Fruit fly (Drosophila melanogaster) whole organism, embryonic: ENCODE measurements around the gene CG14153.

ENCODE experiments used
- ATbp ChIP-seq: fragments of 200-800 bp; sonication (Bioruptor generic); optimal IDR thresholded peaks from 2 replicates; lab custom pipeline; 2017; ENCODE audit warnings: missing biosample characterization, mild to moderate bottlenecking, missing genetic modification characterization, missing genetic modification reagents
- Atf-2 ChIP-seq: fragments of 200-800 bp; sonication (Bioruptor generic); optimal IDR thresholded peaks from 2 replicates; lab custom pipeline; 2016; ENCODE audit warnings: missing biosample characterization, missing genetic modification characterization
- CG10267 ChIP-seq: fragments of 200-800 bp; sonication (Bioruptor generic); optimal IDR thresholded peaks from 2 replicates; lab custom pipeline; 2018; ENCODE audit warnings: missing biosample characterization, mild to moderate bottlenecking, missing genetic modification characterization, moderate library complexity
- CG10462 ChIP-seq: fragments of 200-800 bp; sonication (Bioruptor generic); optimal IDR thresholded peaks from 2 replicates; lab custom pipeline; 2016; ENCODE audit warnings: missing biosample characterization, missing genetic modification characterization
- CG10959 ChIP-seq: fragments of 200-800 bp; sonication (Bioruptor generic); IDR thresholded peaks from 2 replicates; pipeline ENCODE4 v1.3.6; 2022; ENCODE audit warnings: missing biosample characterization, missing genetic modification characterization
- CG11085 ChIP-seq: fragments of 200-800 bp; sonication (Bioruptor generic); IDR thresholded peaks from 2 replicates; pipeline ENCODE4 v1.3.6; 2022; ENCODE audit warnings: missing biosample characterization, missing genetic modification characterization
- CG11504 ChIP-seq: fragments of 200-800 bp; sonication (Bioruptor generic); optimal IDR thresholded peaks from 3 replicates; lab custom pipeline; 2019; ENCODE audit warnings: missing biosample characterization, mild to moderate bottlenecking, missing genetic modification characterization, moderate library complexity
- CG12071 ChIP-seq: fragments of 200-800 bp; sonication (Bioruptor generic); optimal IDR thresholded peaks from 3 replicates; lab custom pipeline; 2018; ENCODE audit warnings: missing biosample characterization, mild to moderate bottlenecking, missing genetic modification characterization
- CG13624 ChIP-seq: fragments of 200-800 bp; sonication (Bioruptor generic); optimal IDR thresholded peaks from 2 replicates; lab custom pipeline; 2016; ENCODE audit warnings: missing biosample characterization, missing genetic modification characterization
- CG14710 ChIP-seq: fragments of 200-800 bp; sonication (Bioruptor generic); optimal IDR thresholded peaks from 3 replicates; lab custom pipeline; 2019; ENCODE audit warnings: missing biosample characterization, mild to moderate bottlenecking, missing genetic modification characterization, moderate library complexity
- CG14860 ChIP-seq: fragments of 200-800 bp; sonication (Bioruptor generic); IDR thresholded peaks from 3 replicates; pipeline ENCODE4 v1.3.6; 2022; ENCODE audit warnings: missing biosample characterization, missing genetic modification characterization; ENCODE audit not compliant: partially characterized antibody
- CG1602 ChIP-seq: fragments of 200-800 bp; sonication (Bioruptor generic); optimal IDR thresholded peaks from 3 replicates; lab custom pipeline; 2016; ENCODE audit warnings: missing biosample characterization, missing genetic modification characterization
- CG17829 ChIP-seq: fragments of 200-800 bp; optimal IDR thresholded peaks from 2 replicates; lab custom pipeline; 2019; ENCODE audit warnings: missing biosample characterization, mild to moderate bottlenecking, missing genetic modification characterization, moderate library complexity
- CG1792 ChIP-seq: fragments of 200-800 bp; sonication (Bioruptor generic); optimal IDR thresholded peaks from 2 replicates; lab custom pipeline; 2016; ENCODE audit warnings: missing biosample characterization, missing genetic modification characterization
- CG32767 ChIP-seq: fragments of 200-800 bp; sonication (Bioruptor generic); IDR thresholded peaks from 2 replicates; pipeline ENCODE4 v1.3.6; 2022; ENCODE audit warnings: missing biosample characterization, missing genetic modification characterization
- CG34224 ChIP-seq: fragments of 200-800 bp; sonication (Bioruptor generic); IDR thresholded peaks from 3 replicates; pipeline ENCODE4 v1.3.6; 2022; ENCODE audit warnings: missing biosample characterization, missing genetic modification characterization; ENCODE audit not compliant: partially characterized antibody
- CG42726 ChIP-seq: fragments of 200-800 bp; sonication (Bioruptor generic); IDR thresholded peaks from 2 replicates; pipeline ENCODE4 v1.3.6; 2022; ENCODE audit warnings: missing biosample characterization, missing genetic modification characterization; ENCODE audit not compliant: partially characterized antibody
- CG7786 ChIP-seq: fragments of 200-800 bp; sonication (Bioruptor generic); optimal IDR thresholded peaks from 2 replicates; lab custom pipeline; 2016; ENCODE audit warnings: missing biosample characterization, missing genetic modification characterization
- CG8089 ChIP-seq: fragments of 200-800 bp; sonication (Bioruptor generic); optimal IDR thresholded peaks from 3 replicates; lab custom pipeline; 2016; ENCODE audit warnings: missing biosample characterization, missing genetic modification characterization
- CG8290 ChIP-seq, 3 experiments: fragments of 200-800 bp; sonication (Bioruptor generic); optimal IDR thresholded peaks; 2 replicates each; lab custom pipeline; 2016 to 2019; ENCODE audit warnings: missing biosample characterization in 3 of 3, missing genetic modification characterization in 3 of 3, mild to moderate bottlenecking in 2 of 3, moderate library complexity in 1 of 3
- CG8388 ChIP-seq: fragments of 200-800 bp; sonication (Bioruptor generic); optimal IDR thresholded peaks from 2 replicates; lab custom pipeline; 2019; ENCODE audit warnings: missing biosample characterization, mild to moderate bottlenecking, missing genetic modification characterization, moderate library complexity
- Dfd ChIP-seq, 2 experiments: fragments of >200 bp; optimal IDR thresholded peaks; 2 replicates each; lab custom pipeline; 2017; ENCODE audit warnings: missing biosample characterization in 2 of 2, missing genetic modification characterization in 2 of 2
- Doc2 ChIP-seq: fragments of 200-800 bp; sonication (Bioruptor generic); IDR thresholded peaks from 2 replicates; pipeline ENCODE4 v1.3.6; 2022; ENCODE audit warnings: missing biosample characterization, missing genetic modification characterization
- Gug ChIP-seq: fragments of 200-800 bp; sonication (Bioruptor generic); IDR thresholded peaks from 4 replicates; pipeline ENCODE4 v1.3.6; 2022; ENCODE audit warnings: missing biosample characterization, missing genetic modification characterization
- H2.0 ChIP-seq: fragments of 200-800 bp; sonication (Bioruptor generic); IDR thresholded peaks from 2 replicates; pipeline ENCODE4 v1.3.6; 2022; ENCODE audit warnings: missing biosample characterization, missing genetic modification characterization
- HmgD ChIP-seq: fragments of 200-800 bp; sonication (Bioruptor generic); optimal IDR thresholded peaks from 3 replicates; lab custom pipeline; 2016; ENCODE audit warnings: missing biosample characterization, missing genetic modification characterization
- Hsf ChIP-seq: fragments of 200-800 bp; sonication (Bioruptor generic); optimal IDR thresholded peaks from 3 replicates; lab custom pipeline; 2016; ENCODE audit warnings: missing biosample characterization, missing genetic modification characterization
- Jarid2 ChIP-seq: fragments of 200-800 bp; sonication (Bioruptor generic); optimal IDR thresholded peaks from 3 replicates; lab custom pipeline; 2017; ENCODE audit warnings: mild to moderate bottlenecking, missing biosample characterization, missing genetic modification reagents, missing genetic modification characterization
- Lim3 ChIP-seq: fragments of 200-800 bp; sonication (Bioruptor generic); IDR thresholded peaks from 2 replicates; pipeline ENCODE4 v1.3.6; 2022; ENCODE audit warnings: missing biosample characterization, missing genetic modification characterization
- Mrtf ChIP-seq: fragments of 200-800 bp; sonication (Bioruptor generic); IDR thresholded peaks from 3 replicates; pipeline ENCODE4 v1.3.6; 2022; ENCODE audit warnings: missing biosample characterization, missing genetic modification characterization
- Rfx ChIP-seq: fragments of 200-800 bp; sonication (Bioruptor generic); IDR thresholded peaks from 2 replicates; pipeline ENCODE4 v1.3.6; 2022; ENCODE audit warnings: missing biosample characterization, missing genetic modification characterization
- Tbp ChIP-seq: fragments of >200 bp; optimal IDR thresholded peaks from 2 replicates; lab custom pipeline; 2018; ENCODE audit warnings: missing biosample characterization, missing genetic modification characterization
- bowl ChIP-seq: fragments of 200-800 bp; sonication (Bioruptor generic); IDR thresholded peaks from 2 replicates; pipeline ENCODE4 v1.3.6; 2022; ENCODE audit warnings: missing biosample characterization, missing genetic modification characterization
- cad ChIP-seq: fragments of >200 bp; optimal IDR thresholded peaks from 2 replicates; lab custom pipeline; 2017; ENCODE audit warnings: missing biosample characterization, missing genetic modification characterization
- ems ChIP-seq: fragments of 200-800 bp; sonication (Bioruptor generic); optimal IDR thresholded peaks from 3 replicates; lab custom pipeline; 2016; ENCODE audit warnings: missing biosample characterization, missing genetic modification characterization
- fd64A ChIP-seq: fragments of 200-800 bp; sonication (Bioruptor generic); optimal IDR thresholded peaks from 3 replicates; lab custom pipeline; 2018; ENCODE audit warnings: missing biosample characterization, mild to moderate bottlenecking, missing genetic modification characterization
- ftz-f1 ChIP-seq: fragments of 200-800 bp; sonication (Bioruptor generic); optimal IDR thresholded peaks from 2 replicates; lab custom pipeline; 2016; ENCODE audit warnings: missing biosample characterization, missing genetic modification characterization
- gfzf ChIP-seq: fragments of 200-800 bp; sonication (Bioruptor generic); optimal IDR thresholded peaks from 2 replicates; lab custom pipeline; 2016; ENCODE audit warnings: missing biosample characterization, mild to moderate bottlenecking, missing genetic modification characterization, moderate library complexity
- h ChIP-seq: fragments of >200 bp; optimal IDR thresholded peaks from 2 replicates; lab custom pipeline; 2017
- hkb ChIP-seq, 2 experiments: fragments of 200-800 bp in 1 of 2; fragments of >200 bp in 1 of 2; sonication (Bioruptor generic) in 1 of 2; IDR thresholded peaks in 1 of 2; optimal IDR thresholded peaks in 1 of 2; 2 replicates each; pipeline versions ENCODE4 v1.3.6 to Lab custom; 2017 to 2022; ENCODE audit warnings: missing biosample characterization in 1 of 2, missing genetic modification characterization in 1 of 2
- inv ChIP-seq: fragments of 200-800 bp; sonication (Bioruptor generic); IDR thresholded peaks from 2 replicates; pipeline ENCODE4 v1.3.6; 2022; ENCODE audit warnings: missing biosample characterization, missing genetic modification characterization; ENCODE audit not compliant: partially characterized antibody
- jigr1 ChIP-seq: fragments of 200-800 bp; sonication (Bioruptor generic); IDR thresholded peaks from 3 replicates; pipeline ENCODE4 v1.3.6; 2022; ENCODE audit warnings: missing biosample characterization, missing genetic modification characterization
- ken ChIP-seq: fragments of 200-800 bp; sonication (Bioruptor generic); IDR thresholded peaks from 3 replicates; pipeline ENCODE4 v1.3.6; 2022; ENCODE audit warnings: missing biosample characterization, missing genetic modification characterization
- lilli ChIP-seq: fragments of 200-800 bp; sonication (Bioruptor generic); optimal IDR thresholded peaks from 3 replicates; lab custom pipeline; 2016; ENCODE audit warnings: missing biosample characterization, missing genetic modification characterization
- sc ChIP-seq, 3 experiments: fragments of >200 bp in 2 of 3; fragments of 200-800 bp in 1 of 3; sonication (Bioruptor generic) in 1 of 3; optimal IDR thresholded peaks; 2 replicates in 2 of 3; 3 replicates in 1 of 3; lab custom pipeline; 2017; ENCODE audit warnings: mild to moderate bottlenecking in 1 of 3, missing biosample characterization in 1 of 3, missing genetic modification characterization in 1 of 3, missing genetic modification reagents in 1 of 3
- seq ChIP-seq: fragments of 200-800 bp; sonication (Bioruptor generic); IDR thresholded peaks from 2 replicates; pipeline ENCODE4 v1.3.6; 2022; ENCODE audit warnings: missing biosample characterization, missing genetic modification characterization
- shn ChIP-seq: fragments of 200-800 bp; sonication (Bioruptor generic); optimal IDR thresholded peaks from 3 replicates; lab custom pipeline; 2016; ENCODE audit warnings: missing biosample characterization, missing genetic modification characterization
- stc ChIP-seq: fragments of 200-800 bp; sonication (Bioruptor generic); IDR thresholded peaks from 2 replicates; pipeline ENCODE4 v1.3.6; 2022; ENCODE audit warnings: missing biosample characterization, missing genetic modification characterization
- tna ChIP-seq: fragments of 200-800 bp; sonication (Bioruptor generic); IDR thresholded peaks from 2 replicates; pipeline ENCODE4 v1.3.6; 2022; ENCODE audit warnings: missing biosample characterization, missing genetic modification characterization; ENCODE audit not compliant: partially characterized antibody
- unpg ChIP-seq: fragments of 200-800 bp; sonication (Bioruptor generic); optimal IDR thresholded peaks from 3 replicates; lab custom pipeline; 2018; ENCODE audit warnings: missing biosample characterization, mild to moderate bottlenecking, missing genetic modification characterization, moderate library complexity

The CG14153 gene

dm6 chr3L:10637819-10638218 lies 5.5 kb upstream of the CG14153 start, which contains the start of gene Cnep1r2 (continued):
- TF ChIP-seq ATbp (GFP tag; lab: Kevin White, UChicago), result peak; percentile 92
- peak; percentile 16 for TF ChIP-seq CG1792
- peak; percentile 47 for TF ChIP-seq gfzf (GFP tag; lab: Kevin White, UChicago)
- no peak for TF ChIP-seq Tbp (GFP tag; lab: Kevin White, UChicago)
- peak; percentile 94 for TF ChIP-seq CG11085 (GFP tag; lab: Robert Waterston, UW)
- peak; percentile 80 for TF ChIP-seq CG10462 (GFP tag; lab: Kevin White, UChicago)
- peak; percentile 86 for TF ChIP-seq lilli (GFP tag; lab: Kevin White, UChicago)
- peak; percentile 59 for TF ChIP-seq shn (GFP tag; lab: Kevin White, UChicago)
- TF ChIP-seq CG10267 (tag; lab: Kevin White, UChicago), result peak; percentile 99
- no peak for TF ChIP-seq sc (optimal IDR thresholded peaks at IDR 0.05; lab: Kevin White, UChicago)
- peak; percentile 94 for TF ChIP-seq sc (GFP tag; optimal IDR thresholded peaks at IDR 0.05; lab: Kevin White, UChicago)
- peak; percentile 93 for TF ChIP-seq CG8290 (GFP tag; optimal IDR thresholded peaks at IDR 0.05; lab: Kevin White, UChicago)
- TF ChIP-seq CG8290 (tag; optimal IDR thresholded peaks at IDR 0.05; lab: Kevin White, UChicago), result peak in 1 of 2 experiments; percentile 16
- peak; percentile 94 for TF ChIP-seq H2.0 (GFP tag; lab: Robert Waterston, UW)
- peak; percentile 95 for TF ChIP-seq CG32767
- peak; percentile 96 for TF ChIP-seq Mrtf (GFP tag; lab: Robert Waterston, UW)
- TF ChIP-seq inv (GFP tag; lab: Robert Waterston, UW), result no peak
- TF ChIP-seq bowl (GFP tag; lab: Robert Waterston, UW), result peak; percentile 65
- TF ChIP-seq Rfx (GFP tag; lab: Robert Waterston, UW), result peak; percentile 97
- peak; percentile 77 for TF ChIP-seq Jarid2
- peak; percentile 72 for TF ChIP-seq Lim3 (GFP tag; lab: Robert Waterston, UW)
- no peak for TF ChIP-seq cad (GFP tag; lab: Kevin White, UChicago)
- TF ChIP-seq unpg, result peak; percentile 97
- peak; percentile 49 for TF ChIP-seq ems (GFP tag; lab: Kevin White, UChicago)
- TF ChIP-seq CG1602 (GFP tag; lab: Kevin White, UChicago), result peak; percentile 96
- peak; percentile 24 for TF ChIP-seq fd64A (GFP tag; lab: Kevin White, UChicago)
- peak; percentile 79 for TF ChIP-seq Hsf (GFP tag; lab: Kevin White, UChicago)
- TF ChIP-seq CG34224 (GFP tag; lab: Robert Waterston, UW), result no peak
- TF ChIP-seq CG17829 (tag; lab: Kevin White, UChicago), result peak; percentile 98
- TF ChIP-seq CG13624 (GFP tag; lab: Kevin White, UChicago), result peak; percentile 63
- TF ChIP-seq CG42726 (GFP tag; lab: Robert Waterston, UW), result no peak
- peak; percentile 96 for TF ChIP-seq CG8388 (GFP tag; lab: Kevin White, UChicago)
- peak; percentile 95 for TF ChIP-seq ken (GFP tag; lab: Robert Waterston, UW)
- TF ChIP-seq Atf-2 (GFP tag; lab: Kevin White, UChicago), result peak; percentile 59
- TF ChIP-seq CG12071 (GFP tag; lab: Kevin White, UChicago), result peak; percentile 57
- peak; percentile 96 for TF ChIP-seq Gug (GFP tag; lab: Robert Waterston, UW)
- TF ChIP-seq CG14710, result peak; percentile 96
- peak; percentile 62 for TF ChIP-seq Doc2 (GFP tag; lab: Robert Waterston, UW)
- peak; percentile 90 for TF ChIP-seq CG10959 (GFP tag; lab: Robert Waterston, UW)
- TF ChIP-seq hkb (optimal IDR thresholded peaks at IDR 0.05; lab: Kevin White, UChicago), result no peak
- TF ChIP-seq hkb (GFP tag; IDR thresholded peaks at IDR 0.05; lab: Robert Waterston, UW), result peak; percentile 95
- TF ChIP-seq CG8089, result peak; percentile 24
- TF ChIP-seq HmgD (GFP tag; lab: Kevin White, UChicago), result no peak
- TF ChIP-seq ftz-f1 (GFP tag; lab: Kevin White, UChicago), result no peak
- peak; percentile 95 for TF ChIP-seq stc (GFP tag; lab: Robert Waterston, UW)
- no peak for TF ChIP-seq h (lab: Kevin White, UChicago)
- peak; percentile 87; the same call in 2 of the 3 replicates for TF ChIP-seq jigr1 (GFP tag; lab: Robert Waterston, UW)
- peak; percentile 90 for TF ChIP-seq seq (GFP tag; lab: Robert Waterston, UW)
- TF ChIP-seq CG7786 (GFP tag; lab: Kevin White, UChicago), result peak; percentile 68
- TF ChIP-seq tna (GFP tag; lab: Robert Waterston, UW), result no peak
- peak; percentile 95 for TF ChIP-seq CG11504 (tag; lab: Kevin White, UChicago)
- no peak for TF ChIP-seq Dfd (GFP tag; optimal IDR thresholded peaks at IDR 0.05; lab: Kevin White, UChicago)
- TF ChIP-seq CG14860 (GFP tag; lab: Robert Waterston, UW), result no peak
